Fruit fly (Drosophila melanogaster) whole organism, embryonic: ENCODE measurements around the gene CG13653.

ENCODE experiments used
- B-H1 ChIP-seq: fragments of 200-800 bp; sonication (Bioruptor generic); IDR thresholded peaks from 3 replicates; pipeline ENCODE4 v1.3.6; 2022; ENCODE audit warnings: missing biosample characterization, missing genetic modification characterization
- CG10543 ChIP-seq: fragments of 200-800 bp; sonication (Bioruptor generic); optimal IDR thresholded peaks from 3 replicates; lab custom pipeline; 2017; ENCODE audit warnings: missing biosample characterization, mild to moderate bottlenecking, missing genetic modification characterization, moderate library complexity
- CG11456 ChIP-seq: fragments of 200-800 bp; sonication (Bioruptor generic); IDR thresholded peaks from 3 replicates; pipeline ENCODE4 v1.3.6; 2022; ENCODE audit warnings: missing biosample characterization, missing genetic modification characterization
- CG12071 ChIP-seq: fragments of 200-800 bp; sonication (Bioruptor generic); optimal IDR thresholded peaks from 3 replicates; lab custom pipeline; 2018; ENCODE audit warnings: missing biosample characterization, mild to moderate bottlenecking, missing genetic modification characterization
- CG12219 ChIP-seq: fragments of 200-800 bp; sonication (Bioruptor generic); optimal IDR thresholded peaks from 3 replicates; lab custom pipeline; 2018; ENCODE audit warnings: missing biosample characterization, mild to moderate bottlenecking, missing genetic modification characterization
- CG12744 ChIP-seq: fragments of 200-800 bp; sonication (Bioruptor generic); optimal IDR thresholded peaks from 2 replicates; lab custom pipeline; 2016; ENCODE audit warnings: missing biosample characterization, missing genetic modification characterization
- CG16779 ChIP-seq: fragments of 200-800 bp; sonication (Bioruptor generic); IDR thresholded peaks from 2 replicates; pipeline ENCODE4 v1.3.6; 2022; ENCODE audit warnings: missing biosample characterization, missing genetic modification characterization
- CG17829 ChIP-seq: fragments of 200-800 bp; optimal IDR thresholded peaks from 2 replicates; lab custom pipeline; 2019; ENCODE audit warnings: missing biosample characterization, mild to moderate bottlenecking, missing genetic modification characterization, moderate library complexity
- CG18011 ChIP-seq: fragments of 200-800 bp; sonication (Bioruptor generic); optimal IDR thresholded peaks from 2 replicates; lab custom pipeline; 2017; ENCODE audit warnings: missing biosample characterization, missing genetic modification characterization, mild to moderate bottlenecking, moderate library complexity, missing genotype
- CG33213 ChIP-seq: fragments of 200-800 bp; sonication (Bioruptor generic); optimal IDR thresholded peaks from 3 replicates; lab custom pipeline; 2016; ENCODE audit warnings: missing biosample characterization, missing genetic modification characterization
- CG33557 ChIP-seq: fragments of 200-800 bp; sonication (Bioruptor generic); optimal IDR thresholded peaks from 2 replicates; lab custom pipeline; 2019; ENCODE audit warnings: missing biosample characterization, mild to moderate bottlenecking, missing genetic modification characterization, moderate library complexity
- CG34376 ChIP-seq: fragments of 200-800 bp; sonication (Bioruptor generic); optimal IDR thresholded peaks from 2 replicates; lab custom pipeline; 2018; ENCODE audit warnings: missing biosample characterization, mild to moderate bottlenecking, missing genetic modification characterization
- CG42726 ChIP-seq: fragments of 200-800 bp; sonication (Bioruptor generic); IDR thresholded peaks from 2 replicates; pipeline ENCODE4 v1.3.6; 2022; ENCODE audit warnings: missing biosample characterization, missing genetic modification characterization; ENCODE audit not compliant: partially characterized antibody
- CG4854 ChIP-seq: fragments of 200-800 bp; sonication (Bioruptor generic); optimal IDR thresholded peaks from 2 replicates; lab custom pipeline; 2016; ENCODE audit warnings: missing biosample characterization, missing genetic modification characterization, inconsistent platforms
- CG6175 ChIP-seq: fragments of 200-800 bp; sonication (Bioruptor generic); IDR thresholded peaks from 3 replicates; pipeline ENCODE4 v1.3.6; 2022; ENCODE audit warnings: missing biosample characterization, missing genetic modification characterization
- CG6765 ChIP-seq: fragments of 200-800 bp; sonication (Bioruptor generic); optimal IDR thresholded peaks from 3 replicates; lab custom pipeline; 2017; ENCODE audit warnings: missing biosample characterization, mild to moderate bottlenecking, missing genetic modification characterization
- CG6854 ChIP-seq: fragments of 200-800 bp; sonication (Bioruptor generic); optimal IDR thresholded peaks from 3 replicates; lab custom pipeline; 2017; ENCODE audit warnings: missing biosample characterization, mild to moderate bottlenecking, missing genetic modification characterization
- CG7556 ChIP-seq: fragments of 200-800 bp; sonication (Bioruptor generic); optimal IDR thresholded peaks from 2 replicates; lab custom pipeline; 2017; ENCODE audit warnings: missing biosample characterization, mild to moderate bottlenecking, missing genetic modification characterization
- CG8765 ChIP-seq: fragments of 200-800 bp; sonication (Bioruptor generic); IDR thresholded peaks from 2 replicates; pipeline ENCODE4 v1.3.6; 2022; ENCODE audit warnings: missing biosample characterization, missing genetic modification characterization
- CG8924 ChIP-seq: fragments of 200-800 bp; optimal IDR thresholded peaks from 3 replicates; lab custom pipeline; 2019; ENCODE audit warnings: missing biosample characterization, mild to moderate bottlenecking, missing genetic modification characterization, moderate library complexity
- D ChIP-seq, 2 experiments: fragments of 200-800 bp in 1 of 2; fragments of >200 bp in 1 of 2; sonication (Bioruptor generic) in 1 of 2; optimal IDR thresholded peaks; 2 replicates in 1 of 2; 3 replicates in 1 of 2; lab custom pipeline; 2017; ENCODE audit warnings: mild to moderate bottlenecking in 1 of 2, missing biosample characterization in 1 of 2, missing genetic modification characterization in 1 of 2, missing genetic modification reagents in 1 of 2
- Drgx ChIP-seq: fragments of 200-800 bp; sonication (Bioruptor generic); IDR thresholded peaks from 2 replicates; pipeline ENCODE4 v1.3.6; 2022; ENCODE audit warnings: missing biosample characterization, missing genetic modification characterization
- E2f1 ChIP-seq: fragments of 200-800 bp; sonication (Bioruptor generic); IDR thresholded peaks from 2 replicates; pipeline ENCODE4 v1.3.6; 2022; ENCODE audit warnings: missing biosample characterization, missing genetic modification characterization
- HHEX ChIP-seq: fragments of 200-800 bp; sonication (Bioruptor generic); optimal IDR thresholded peaks from 3 replicates; lab custom pipeline; 2017; ENCODE audit warnings: missing biosample characterization, mild to moderate bottlenecking, missing genetic modification characterization, missing genetic modification reagents
- Hand ChIP-seq: fragments of 200-800 bp; sonication (Bioruptor generic); optimal IDR thresholded peaks from 2 replicates; lab custom pipeline; 2017; ENCODE audit warnings: mild to moderate bottlenecking, missing biosample characterization, missing genetic modification reagents, missing genetic modification characterization
- Hmx ChIP-seq: fragments of 200-800 bp; sonication (Bioruptor generic); optimal IDR thresholded peaks from 2 replicates; lab custom pipeline; 2016; ENCODE audit warnings: missing biosample characterization, missing genetic modification characterization
- MTF-1 ChIP-seq: fragments of 200-800 bp; sonication (Bioruptor generic); optimal IDR thresholded peaks from 2 replicates; lab custom pipeline; 2018; ENCODE audit warnings: missing biosample characterization, mild to moderate bottlenecking, missing genetic modification characterization, borderline replicate concordance
- Mrtf ChIP-seq: fragments of 200-800 bp; sonication (Bioruptor generic); IDR thresholded peaks from 3 replicates; pipeline ENCODE4 v1.3.6; 2022; ENCODE audit warnings: missing biosample characterization, missing genetic modification characterization
- Neu2 ChIP-seq: fragments of 200-800 bp; sonication (Bioruptor generic); optimal IDR thresholded peaks from 3 replicates; lab custom pipeline; 2016; ENCODE audit warnings: missing biosample characterization, missing genetic modification characterization, borderline replicate concordance
- PHDP ChIP-seq: fragments of 200-800 bp; sonication (Bioruptor generic); optimal IDR thresholded peaks from 3 replicates; lab custom pipeline; 2018; ENCODE audit warnings: missing biosample characterization, mild to moderate bottlenecking, missing genetic modification characterization, moderate library complexity
- Ptx1 ChIP-seq: fragments of 200-800 bp; sonication (Bioruptor generic); IDR thresholded peaks from 2 replicates; pipeline ENCODE4 v1.3.6; 2022; ENCODE audit warnings: missing biosample characterization, missing genetic modification characterization
- Sry-δ ChIP-seq: fragments of 200-800 bp; sonication (Bioruptor generic); optimal IDR thresholded peaks from 2 replicates; lab custom pipeline; 2016; ENCODE audit warnings: missing biosample characterization, missing genetic modification characterization
- TFAM ChIP-seq: fragments of 200-800 bp; sonication (Bioruptor generic); optimal IDR thresholded peaks from 2 replicates; lab custom pipeline; 2017; ENCODE audit warnings: missing biosample characterization, missing genetic modification characterization, inconsistent platforms
- Xbp1 ChIP-seq: fragments of 200-800 bp; sonication (Bioruptor generic); optimal IDR thresholded peaks from 3 replicates; lab custom pipeline; 2016; ENCODE audit warnings: missing biosample characterization, mild to moderate bottlenecking, missing genetic modification characterization
- bcd ChIP-seq: fragments of 200-800 bp; sonication (Bioruptor generic); optimal IDR thresholded peaks from 2 replicates; lab custom pipeline; 2017; ENCODE audit warnings: missing biosample characterization, mild to moderate bottlenecking, missing genetic modification characterization
- bsh ChIP-seq, 2 experiments: fragments of 200-800 bp; sonication (Bioruptor generic); optimal IDR thresholded peaks; 2 replicates each; lab custom pipeline; 2017 to 2018; ENCODE audit warnings: mild to moderate bottlenecking in 2 of 2, missing biosample characterization in 2 of 2, missing genetic modification characterization in 2 of 2, moderate library complexity in 1 of 2
- cas ChIP-seq: fragments of 200-800 bp; sonication (Bioruptor generic); IDR thresholded peaks from 2 replicates; pipeline ENCODE4 v1.3.6; 2022; ENCODE audit warnings: missing biosample characterization, missing genetic modification characterization
- dm ChIP-seq: fragments of 200-800 bp; sonication (Bioruptor generic); optimal IDR thresholded peaks from 3 replicates; lab custom pipeline; 2016; ENCODE audit warnings: missing biosample characterization, missing genetic modification characterization
- dmrt11E ChIP-seq: fragments of 200-800 bp; sonication (Bioruptor generic); optimal IDR thresholded peaks from 3 replicates; lab custom pipeline; 2018; ENCODE audit warnings: missing biosample characterization, mild to moderate bottlenecking, missing genetic modification characterization, moderate library complexity
- gce ChIP-seq: fragments of 200-800 bp; sonication (Bioruptor generic); IDR thresholded peaks from 3 replicates; pipeline ENCODE4 v1.3.6; 2022; ENCODE audit warnings: missing biosample characterization, missing genetic modification characterization
- hbn ChIP-seq: fragments of 200-800 bp; sonication (Bioruptor generic); IDR thresholded peaks from 2 replicates; pipeline ENCODE4 v1.3.6; 2022; ENCODE audit warnings: missing biosample characterization, missing genetic modification characterization; ENCODE audit not compliant: partially characterized antibody
- lola ChIP-seq, 3 experiments: fragments of >200 bp in 2 of 3; fragments of 200-800 bp in 1 of 3; sonication (Bioruptor generic) in 1 of 3; optimal IDR thresholded peaks; 2 replicates each; lab custom pipeline; 2017 to 2019; ENCODE audit warnings: missing biosample characterization in 3 of 3, missing genetic modification characterization in 3 of 3, mild to moderate bottlenecking in 1 of 3, moderate library complexity in 1 of 3
- mam ChIP-seq: fragments of 200-800 bp; sonication (Bioruptor generic); optimal IDR thresholded peaks from 3 replicates; lab custom pipeline; 2016; ENCODE audit warnings: missing biosample characterization, missing genetic modification characterization
- onecut ChIP-seq: fragments of 200-800 bp; sonication (Bioruptor generic); IDR thresholded peaks from 2 replicates; pipeline ENCODE4 v1.3.6; 2022; ENCODE audit warnings: missing biosample characterization, missing genetic modification characterization
- shn ChIP-seq: fragments of 200-800 bp; sonication (Bioruptor generic); optimal IDR thresholded peaks from 3 replicates; lab custom pipeline; 2016; ENCODE audit warnings: missing biosample characterization, missing genetic modification characterization
- sr ChIP-seq: fragments of 200-800 bp; sonication (Bioruptor generic); IDR thresholded peaks from 3 replicates; pipeline ENCODE4 v1.3.6; 2022; ENCODE audit warnings: missing biosample characterization, missing genetic modification characterization
- zen ChIP-seq: fragments of 200-800 bp; sonication (Bioruptor generic); optimal IDR thresholded peaks from 3 replicates; lab custom pipeline; 2018; ENCODE audit warnings: missing biosample characterization, mild to moderate bottlenecking, missing genetic modification characterization, moderate library complexity

Gene CG13653

DNA sequence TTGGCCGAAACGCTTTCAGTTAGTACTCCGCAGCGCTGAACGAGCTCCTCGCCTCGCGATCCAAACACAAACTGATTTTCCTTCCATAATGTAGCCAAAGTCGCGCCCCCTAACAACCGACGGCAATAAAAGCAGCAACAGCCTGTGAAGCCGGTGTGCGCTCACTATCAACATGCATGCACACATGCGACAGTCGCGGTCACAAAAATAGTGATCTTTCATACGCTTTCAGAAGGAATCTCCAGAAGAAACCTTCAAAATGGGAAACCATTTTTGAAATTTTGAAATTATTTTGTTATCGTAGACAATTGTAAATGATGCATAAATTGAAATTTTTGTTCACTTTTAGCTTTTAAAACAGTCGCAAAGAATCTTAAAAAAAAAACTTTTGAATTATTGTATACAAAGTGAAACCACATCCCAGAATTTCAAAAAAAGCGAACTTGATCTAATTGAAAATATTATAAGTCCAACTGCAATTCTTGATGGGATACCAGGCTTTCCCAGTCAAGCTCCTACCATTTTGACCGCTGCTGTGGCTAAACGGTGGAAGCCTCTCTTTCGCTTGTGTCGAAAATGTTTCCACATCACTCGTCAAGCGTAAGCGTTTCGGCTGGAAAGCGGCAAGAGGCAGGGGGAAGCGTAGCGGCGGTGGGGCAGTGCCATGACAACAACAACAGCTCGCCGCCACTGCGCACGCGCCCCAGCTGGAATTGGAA, 37.1 kb downstream of the CG13653 start, which contains the start of gene Cad96Cb (continued):
- TF ChIP-seq Drgx (peak; percentile 78; the same call in 1 of the 2 replicates), CG33557 (GFP tag; lab: Kevin White, UChicago) (peak; percentile 93), CG8924 (tag; lab: Kevin White, UChicago) (peak; percentile 86), TFAM (GFP tag; lab: Kevin White, UChicago) (peak; percentile 22), dmrt11E (peak; percentile 89), CG7556 (peak; percentile 95), hbn (GFP tag; lab: Robert Waterston, UW) (no peak), sr (GFP tag; lab: Robert Waterston, UW) (no peak), CG8765 (GFP tag; lab: Robert Waterston, UW) (no peak), bsh (GFP tag; optimal IDR thresholded peaks at IDR 0.05; lab: Kevin White, UChicago) (peak; percentile 84 to 91), zen (tag; lab: Kevin White, UChicago) (peak; percentile 57), CG10543 (no peak), CG17829 (tag; lab: Kevin White, UChicago) (peak; percentile 84), CG12071 (GFP tag; lab: Kevin White, UChicago) (peak; percentile 43), E2f1 (peak; percentile 48; the same call in 1 of the 2 replicates), gce (GFP tag; lab: Robert Waterston, UW) (0 out of 3 replicates have a peak, but pooled peaks have one; percentile 35), Mrtf (peak; percentile 38; the same call in 1 of the 3 replicates), Hand (GFP tag; lab: Kevin White, UChicago) (peak; percentile 20), CG12219 (GFP tag; lab: Kevin White, UChicago) (peak; percentile 69), mam (GFP tag; lab: Kevin White, UChicago) (peak; percentile 53), onecut (GFP tag; lab: Robert Waterston, UW) (peak; percentile 75), Ptx1 (GFP tag; lab: Robert Waterston, UW) (peak; percentile 70), CG6854 (GFP tag; lab: Kevin White, UChicago) (peak; percentile 72), CG18011 (peak; percentile 35), Hmx (GFP tag; lab: Kevin White, UChicago) (peak; percentile 34), shn (GFP tag; lab: Kevin White, UChicago) (peak; percentile 53), CG12744 (GFP tag; lab: Kevin White, UChicago) (peak; percentile 69), dm (GFP tag; lab: Kevin White, UChicago) (peak; percentile 68), CG34376 (GFP tag; lab: Kevin White, UChicago) (peak; percentile 1), D (optimal IDR thresholded peaks at IDR 0.05; lab: Kevin White, UChicago) (no peak), D (GFP tag; optimal IDR thresholded peaks at IDR 0.05; lab: Kevin White, UChicago) (peak; percentile 92), lola (GFP tag; optimal IDR thresholded peaks at IDR 0.05; lab: Kevin White, UChicago) (peak in 1 of 3 experiments; percentile 94), Sry-δ (GFP tag; lab: Kevin White, UChicago) (peak; percentile 21), B-H1 (GFP tag; lab: Robert Waterston, UW) (no peak; the same call in 2 of the 3 replicates), Xbp1 (GFP tag; lab: Kevin White, UChicago) (peak; percentile 77), PHDP (tag; lab: Kevin White, UChicago) (peak; percentile 19), cas (no peak), CG6175 (GFP tag; lab: Robert Waterston, UW) (0 out of 3 replicates have a peak, but pooled peaks have one; percentile 41), HHEX (peak; percentile 74), MTF-1 (GFP tag; lab: Kevin White, UChicago) (no peak), CG4854 (GFP tag; lab: Kevin White, UChicago) (peak; percentile 69), CG16779 (GFP tag; lab: Robert Waterston, UW) (no peak), CG33213 (GFP tag; lab: Kevin White, UChicago) (peak; percentile 49), CG6765 (GFP tag; lab: Kevin White, UChicago) (peak; percentile 63), CG11456 (GFP tag; lab: Robert Waterston, UW) (no peak), Neu2 (GFP tag; lab: Kevin White, UChicago) (no peak), bcd (GFP tag; lab: Kevin White, UChicago) (peak; percentile 84), CG42726 (GFP tag; lab: Robert Waterston, UW) (no peak)
